Worm (Caenorhabditis elegans): ENCODE data around the gene ostf-4.

- TF ChIP-seq nhr-11 (tag; optimal IDR thresholded peaks at IDR 0.05) = no peak
- no peak for TF ChIP-seq pat-9 (tag; optimal IDR thresholded peaks at IDR 0.05)
- TF ChIP-seq elt-2 (tag; optimal IDR thresholded peaks at IDR 0.05) = no peak
- no peak for TF ChIP-seq syd-9 (tag; optimal IDR thresholded peaks at IDR 0.05)
- no peak for TF ChIP-seq sdc-2 (tag; optimal IDR thresholded peaks at IDR 0.05)
- TF ChIP-seq mec-3 (tag; optimal IDR thresholded peaks at IDR 0.05; ENCODE audit: borderline replicate concordance) = no peak
Measured at ce11 chrIII:10361456-10361855, 43.1 kb upstream of the ostf-4 start.

Data from whole organism, late embryonic.